Worm (Caenorhabditis elegans) whole organism, young adult: ENCODE measurements around the gene npr-27.
A peak's percentile ranks its signal among the peaks of the same experiment; 100 is the strongest.

Experiments
- B0019.2 ChIP-seq: fragments of 200-800 bp; sonication (Bioruptor generic); conservative IDR thresholded peaks from 2 replicates; pipeline ENCODE4 v1.3.6; 2022; ENCODE audit warnings: missing genetic modification reagents, missing genetic modification characterization, missing compliant biosample characterization
- B0261.1 ChIP-seq: sonication (generic microtip); optimal IDR thresholded peaks from 2 replicates; lab custom pipeline; 2016; ENCODE audit warnings: mild to moderate bottlenecking, missing genetic modification characterization, moderate library complexity, missing compliant biosample characterization
- B0336.3 ChIP-seq: fragments of 200-800 bp; sonication (Bioruptor generic); IDR thresholded peaks from 2 replicates; pipeline ENCODE4 v1.3.6; 2022; ENCODE audit warnings: missing genetic modification characterization, missing compliant biosample characterization
- F33H1.4 ChIP-seq: fragments of 200-800 bp; sonication (Bioruptor generic); IDR thresholded peaks from 2 replicates; pipeline ENCODE4 v1.3.6; 2022; ENCODE audit warnings: missing genetic modification reagents, missing genetic modification characterization, missing compliant biosample characterization
- F37B4.10 ChIP-seq: fragments of 200-800 bp; sonication (Bioruptor generic); IDR thresholded peaks from 2 replicates; pipeline ENCODE4 v1.3.6; 2022; ENCODE audit warnings: missing genetic modification characterization, missing compliant biosample characterization
- F52B5.7 ChIP-seq: sonication (generic microtip); optimal IDR thresholded peaks from 2 replicates; lab custom pipeline; 2016; ENCODE audit warnings: mild to moderate bottlenecking, missing genetic modification characterization, missing compliant biosample characterization
- F57A8.1 ChIP-seq: fragments of 200-800 bp; sonication (Bioruptor generic); optimal IDR thresholded peaks from 2 replicates; lab custom pipeline; 2018; ENCODE audit warnings: mild to moderate bottlenecking, missing genetic modification characterization, moderate library complexity, missing compliant biosample characterization
- K11D2.4 ChIP-seq: fragments of 200-800 bp; sonication (Bioruptor generic); IDR thresholded peaks from 2 replicates; pipeline ENCODE4 v1.3.6; 2022; ENCODE audit warnings: missing genetic modification reagents, missing genetic modification characterization, missing compliant biosample characterization
- Y79H2A.3 ChIP-seq: fragments of 200-800 bp; sonication (Bioruptor generic); conservative IDR thresholded peaks from 2 replicates; pipeline ENCODE4 v1.3.6; 2022; ENCODE audit warnings: missing genetic modification reagents, missing genetic modification characterization, missing compliant biosample characterization
- ama-1 ChIP-seq, 3 experiments: fragments of 150-350 bp in 1 of 3; sonication (generic microtip) in 2 of 3; optimal IDR thresholded peaks; 2 replicates each; lab custom pipeline; 2014 to 2018; ENCODE audit warnings: missing biosample characterization in 2 of 3, missing genetic modification characterization in 2 of 3, missing genetic modification reagents in 2 of 3
- aptf-3 ChIP-seq: fragments of 200-800 bp; sonication (Bioruptor generic); IDR thresholded peaks from 2 replicates; pipeline ENCODE4 v1.3.6; 2022; ENCODE audit warnings: missing genetic modification characterization, missing compliant biosample characterization
- atf-7 ChIP-seq: sonication (generic microtip); optimal IDR thresholded peaks from 2 replicates; lab custom pipeline; 2017; ENCODE audit warnings: mild to moderate bottlenecking, missing genetic modification characterization, missing compliant biosample characterization
- attf-3 ChIP-seq: fragments of 200-800 bp; sonication (Bioruptor generic); conservative IDR thresholded peaks from 2 replicates; pipeline ENCODE4 v1.3.6; 2022; ENCODE audit warnings: missing genetic modification reagents, missing genetic modification characterization, missing compliant biosample characterization
- bed-1 ChIP-seq: fragments of 200-800 bp; sonication (Bioruptor generic); IDR thresholded peaks from 2 replicates; pipeline ENCODE4 v1.3.6; 2022; ENCODE audit warnings: missing genetic modification reagents, missing genetic modification characterization, missing compliant biosample characterization
- cebp-1 ChIP-seq, 2 experiments: fragments of 200-800 bp in 1 of 2; sonication (Bioruptor generic) in 1 of 2; sonication (generic microtip) in 1 of 2; IDR thresholded peaks in 1 of 2; optimal IDR thresholded peaks in 1 of 2; 2 replicates each; pipeline versions ENCODE4 v1.3.6 to Lab custom; 2017 to 2022; ENCODE audit warnings: missing compliant biosample characterization in 2 of 2, missing genetic modification characterization in 2 of 2, mild to moderate bottlenecking in 1 of 2, missing genetic modification reagents in 1 of 2, moderate library complexity in 1 of 2
- cebp-2 ChIP-seq: fragments of 200-800 bp; sonication (Bioruptor generic); IDR thresholded peaks from 2 replicates; pipeline ENCODE4 v1.3.6; 2022; ENCODE audit warnings: missing genetic modification characterization, missing compliant biosample characterization
- ceh-100 ChIP-seq: fragments of 200-800 bp; sonication (Bioruptor generic); IDR thresholded peaks from 2 replicates; pipeline ENCODE4 v1.3.6; 2022; ENCODE audit warnings: missing genetic modification reagents, missing genetic modification characterization, missing compliant biosample characterization
- ceh-40 ChIP-seq: fragments of 200-800 bp; sonication (Bioruptor generic); IDR thresholded peaks from 2 replicates; pipeline ENCODE4 v1.3.6; 2022; ENCODE audit warnings: missing genetic modification characterization, missing compliant biosample characterization
- ceh-58 ChIP-seq: fragments of 200-800 bp; sonication (Bioruptor generic); IDR thresholded peaks from 2 replicates; pipeline ENCODE4 v1.3.6; 2022; ENCODE audit warnings: missing genetic modification characterization, missing compliant biosample characterization
- dox-1 ChIP-seq: fragments of 200-800 bp; sonication (Bioruptor generic); IDR thresholded peaks from 2 replicates; pipeline ENCODE4 v1.3.6; 2022; ENCODE audit warnings: missing genetic modification reagents, missing genetic modification characterization, missing compliant biosample characterization
- egl-18 ChIP-seq: fragments of 200-800 bp; sonication (Bioruptor generic); IDR thresholded peaks from 2 replicates; pipeline ENCODE4 v1.3.6; 2022; ENCODE audit warnings: missing genetic modification reagents, missing genetic modification characterization, missing compliant biosample characterization
- ekl-4 ChIP-seq: fragments of 200-800 bp; sonication (Bioruptor generic); IDR thresholded peaks from 2 replicates; pipeline ENCODE4 v1.3.6; 2022; ENCODE audit warnings: missing genetic modification reagents, missing genetic modification characterization, missing compliant biosample characterization
- fkh-3 ChIP-seq: sonication (generic microtip); optimal IDR thresholded peaks from 2 replicates; lab custom pipeline; 2016; ENCODE audit warnings: mild to moderate bottlenecking, missing genetic modification characterization, missing compliant biosample characterization
- hlh-26 ChIP-seq: fragments of 200-800 bp; sonication (Bioruptor generic); conservative IDR thresholded peaks from 2 replicates; pipeline ENCODE4 v1.3.6; 2022; ENCODE audit warnings: missing genetic modification reagents, missing genetic modification characterization, missing compliant biosample characterization
- hmg-1.2 ChIP-seq: fragments of 200-800 bp; sonication (Bioruptor generic); IDR thresholded peaks from 2 replicates; pipeline ENCODE4 v1.3.6; 2022; ENCODE audit warnings: missing genetic modification reagents, missing genetic modification characterization, missing compliant biosample characterization
- hsf-1 ChIP-seq: fragments of 200-800 bp; sonication (Bioruptor generic); IDR thresholded peaks from 2 replicates; pipeline ENCODE4 v1.3.6; 2022; ENCODE audit warnings: missing genetic modification reagents, missing genetic modification characterization, missing compliant biosample characterization
- lag-1 ChIP-seq: fragments of 200-800 bp; sonication (Bioruptor generic); IDR thresholded peaks from 2 replicates; pipeline ENCODE4 v1.3.6; 2022; ENCODE audit warnings: missing genetic modification reagents, missing genetic modification characterization, missing compliant biosample characterization
- let-607 ChIP-seq, 2 experiments: fragments of 200-800 bp in 1 of 2; sonication (Bioruptor generic) in 1 of 2; sonication (generic microtip) in 1 of 2; optimal IDR thresholded peaks; 2 replicates each; lab custom pipeline; 2016 to 2018; ENCODE audit warnings: mild to moderate bottlenecking in 2 of 2, missing compliant biosample characterization in 2 of 2, missing genetic modification characterization in 2 of 2, moderate library complexity in 2 of 2, missing genotype in 1 of 2
- lin-26 ChIP-seq: fragments of 200-800 bp; sonication (Bioruptor generic); IDR thresholded peaks from 2 replicates; pipeline ENCODE4 v1.3.6; 2022; ENCODE audit warnings: missing genetic modification reagents, missing genetic modification characterization, missing compliant biosample characterization
- lsl-1 ChIP-seq: fragments of 200-800 bp; sonication (Bioruptor generic); optimal IDR thresholded peaks from 2 replicates; lab custom pipeline; 2018; ENCODE audit warnings: mild to moderate bottlenecking, missing genetic modification characterization, moderate library complexity, missing compliant biosample characterization
- lsy-27 ChIP-seq: sonication (generic microtip); optimal IDR thresholded peaks from 2 replicates; lab custom pipeline; 2017; ENCODE audit warnings: missing genetic modification characterization, mild to moderate bottlenecking, missing compliant biosample characterization, antibody characterized with exemption, missing genotype, borderline replicate concordance; ENCODE audit not compliant: insufficient read depth
- madf-6 ChIP-seq: fragments of 200-800 bp; sonication (Bioruptor generic); IDR thresholded peaks from 2 replicates; pipeline ENCODE4 v1.3.6; 2022; ENCODE audit warnings: missing genetic modification reagents, missing genetic modification characterization, missing compliant biosample characterization
- madf-8 ChIP-seq: fragments of 200-800 bp; sonication (Bioruptor generic); conservative IDR thresholded peaks from 2 replicates; pipeline ENCODE4 v1.3.6; 2022; ENCODE audit warnings: missing genetic modification reagents, missing genetic modification characterization, missing compliant biosample characterization
- nfya-1 ChIP-seq: sonication (generic microtip); optimal IDR thresholded peaks from 2 replicates; lab custom pipeline; 2017; ENCODE audit warnings: antibody characterized with exemption, missing compliant biosample characterization, missing genetic modification characterization, borderline replicate concordance; ENCODE audit not compliant: insufficient read depth
- nhr-80 ChIP-seq: sonication (generic microtip); optimal IDR thresholded peaks from 2 replicates; lab custom pipeline; 2016; ENCODE audit warnings: missing genetic modification characterization, missing compliant biosample characterization
- sdz-38 ChIP-seq: sonication (generic microtip); optimal IDR thresholded peaks from 2 replicates; lab custom pipeline; 2016; ENCODE audit warnings: missing genotype, missing genetic modification characterization, missing compliant biosample characterization
- snpc-1.1 ChIP-seq: sonication (generic microtip); optimal IDR thresholded peaks from 2 replicates; lab custom pipeline; 2017; ENCODE audit warnings: missing genetic modification characterization, mild to moderate bottlenecking, missing compliant biosample characterization, antibody characterized with exemption, moderate library complexity, missing genotype, missing genetic modification reagents; ENCODE audit not compliant: insufficient read depth
- snpc-4 ChIP-seq, 5 experiments: fragments of 150-350 bp in 1 of 5; sonication (generic microtip) in 4 of 5; optimal IDR thresholded peaks; 2 replicates each; lab custom pipeline; 2014 to 2018; ENCODE audit warnings: missing genetic modification characterization in 5 of 5, missing biosample characterization in 3 of 5, antibody characterized with exemption in 2 of 5, mild to moderate bottlenecking in 2 of 5, missing compliant biosample characterization in 2 of 5, missing genotype in 2 of 5, moderate library complexity in 2 of 5, missing genetic modification reagents in 1 of 5
- tbp1 ChIP-seq: fragments of 200-800 bp; sonication (Bioruptor generic); optimal IDR thresholded peaks from 2 replicates; lab custom pipeline; 2018; ENCODE audit warnings: mild to moderate bottlenecking, missing genetic modification characterization, missing compliant biosample characterization
- unc-130 ChIP-seq: sonication (generic microtip); optimal IDR thresholded peaks from 2 replicates; lab custom pipeline; 2016; ENCODE audit warnings: missing genetic modification reagents, missing genetic modification characterization, missing compliant biosample characterization
- xnd-1 ChIP-seq: sonication (generic microtip); optimal IDR thresholded peaks from 2 replicates; lab custom pipeline; 2016; ENCODE audit warnings: missing genotype, missing genetic modification reagents, missing genetic modification characterization, missing compliant biosample characterization
- zfh-2 ChIP-seq: fragments of 200-800 bp; sonication (Bioruptor generic); conservative IDR thresholded peaks from 2 replicates; pipeline ENCODE4 v1.3.6; 2022; ENCODE audit warnings: missing genetic modification reagents, missing genetic modification characterization, missing compliant biosample characterization
- zim-3 ChIP-seq: sonication (generic microtip); optimal IDR thresholded peaks from 2 replicates; lab custom pipeline; 2017; ENCODE audit warnings: mild to moderate bottlenecking, missing genetic modification characterization, moderate library complexity, missing compliant biosample characterization
- ztf-22 ChIP-seq: fragments of 200-800 bp; sonication (Bioruptor generic); optimal IDR thresholded peaks from 2 replicates; lab custom pipeline; 2018; ENCODE audit warnings: mild to moderate bottlenecking, missing genetic modification characterization, moderate library complexity, missing compliant biosample characterization

npr-27 gene

DNA sequence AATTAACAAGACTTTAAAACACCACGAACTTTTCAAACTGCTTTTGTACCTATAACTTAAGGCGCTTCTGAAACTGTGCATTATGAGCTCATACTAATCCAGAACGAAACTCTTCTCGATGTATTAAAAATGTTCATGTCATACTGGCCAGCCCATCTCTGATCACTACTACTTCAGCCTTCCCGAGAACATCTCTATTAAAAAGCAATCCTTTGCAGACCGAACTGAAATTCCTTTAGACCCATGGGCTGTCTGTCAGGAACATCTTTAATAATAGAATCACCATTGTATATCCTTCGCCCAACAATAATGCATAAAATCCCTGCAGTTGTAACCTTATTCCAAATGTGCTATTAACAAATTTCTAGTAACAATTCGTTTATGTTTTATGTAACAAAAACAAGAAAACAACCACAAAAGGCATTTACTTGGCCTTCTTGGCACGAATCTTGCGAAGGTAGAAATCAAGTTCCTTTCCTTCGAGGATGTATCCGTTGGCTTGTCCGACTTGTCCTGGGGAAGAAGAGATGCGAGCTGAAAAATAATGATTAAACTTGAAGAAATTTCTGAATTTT, 7.3 kb downstream of the npr-27 start (continued):
- no peak for TF ChIP-seq F57A8.1
- TF ChIP-seq ekl-4 (GFP tag; lab: Robert Waterston, UW), result peak; percentile 71; the same call in 1 of the 2 replicates
- TF ChIP-seq lsl-1, result no peak
- TF ChIP-seq B0261.1 (tag; lab: Kevin White, UChicago), result no peak
- 0 out of 2 replicates have a peak, but pooled peaks have one; percentile 23 for TF ChIP-seq bed-1 (GFP tag; lab: Robert Waterston, UW)
- peak; percentile 40 for TF ChIP-seq F33H1.4
- peak; percentile 79 for TF ChIP-seq B0336.3 (GFP tag; lab: Robert Waterston, UW)
- TF ChIP-seq snpc-1.1 (tag; lab: Kevin White, UChicago), result peak; percentile 18
- TF ChIP-seq madf-8 (GFP tag; lab: Robert Waterston, UW), result 0 out of 2 replicates have a peak, but pooled peaks have one; percentile 4
- no peak for TF ChIP-seq attf-3
- no peak for TF ChIP-seq atf-7 (tag; lab: Kevin White, UChicago)
- TF ChIP-seq hsf-1, result 0 out of 2 replicates have a peak, but pooled peaks have one; percentile 58
- TF ChIP-seq F37B4.10, result no peak
- no peak for TF ChIP-seq K11D2.4
- no peak for TF ChIP-seq F52B5.7 (tag; lab: Kevin White, UChicago)
- TF ChIP-seq tbp1, result peak; percentile 11
- TF ChIP-seq snpc-4 (GFP tag; optimal IDR thresholded peaks at IDR 0.05; lab: Kevin White, UChicago), result no peak
- peak in 1 of 4 experiments; percentile 57 for TF ChIP-seq snpc-4 (tag; optimal IDR thresholded peaks at IDR 0.05; lab: Kevin White, UChicago)
- TF ChIP-seq cebp-2 (GFP tag; lab: Robert Waterston, UW), result no peak
- no peak for TF ChIP-seq aptf-3 (GFP tag; lab: Robert Waterston, UW)
- no peak for TF ChIP-seq nfya-1 (tag; lab: Kevin White, UChicago)
- TF ChIP-seq fkh-3 (tag; lab: Kevin White, UChicago), result no peak
- TF ChIP-seq ama-1 (optimal IDR thresholded peaks at IDR 0.05; lab: Kevin White, UChicago), result no peak
- peak in 1 of 2 experiments; percentile 58 for TF ChIP-seq ama-1 (GFP tag; optimal IDR thresholded peaks at IDR 0.05; lab: Kevin White, UChicago)
- TF ChIP-seq nhr-80, result no peak
- TF ChIP-seq, all 124 proteins: peak for 19

DNA sequence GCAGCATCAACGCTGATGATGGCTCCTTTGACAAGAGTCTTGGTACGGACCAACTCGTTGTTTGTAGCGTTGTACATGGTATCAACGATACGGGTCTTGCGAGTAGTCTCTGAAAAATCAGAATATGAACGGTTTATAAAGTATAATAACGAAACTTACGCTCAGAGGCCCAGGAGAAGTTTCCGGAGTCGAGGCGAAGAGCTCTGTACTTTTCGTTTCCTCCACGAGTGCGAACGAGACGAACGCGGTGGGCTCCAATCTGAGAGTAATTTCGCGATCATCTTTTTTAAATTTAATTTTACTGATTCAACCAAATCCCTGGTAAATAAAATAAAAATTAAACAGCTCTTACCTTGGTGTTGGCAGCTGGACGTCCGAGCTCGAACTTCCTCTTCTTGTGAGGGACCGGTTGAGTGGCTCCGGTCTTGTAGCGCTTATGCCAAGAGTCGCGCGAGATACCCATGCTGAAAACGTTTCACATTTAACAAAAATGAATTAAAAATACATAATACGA, 8.0 kb downstream of the npr-27 start, which contains the start of gene rps-8:
Gene rps-8 (minus strand): TSS at position 464 of the 514 bp plus-strand sequence.
- TF ChIP-seq sdz-38 (tag; lab: Kevin White, UChicago) (no peak), Y79H2A.3 (GFP tag; lab: Robert Waterston, UW) (0 out of 2 replicates have a peak, but pooled peaks have one; percentile 15), ztf-22 (GFP tag; lab: Kevin White, UChicago) (no peak), ekl-4 (GFP tag; lab: Robert Waterston, UW) (0 out of 2 replicates have a peak, but pooled peaks have one; percentile 24), lsy-27 (tag; lab: Kevin White, UChicago) (no peak), lin-26 (GFP tag; lab: Robert Waterston, UW) (peak; percentile 42; the same call in 1 of the 2 replicates), zfh-2 (GFP tag; lab: Robert Waterston, UW) (peak; percentile 22; the same call in 1 of the 2 replicates), dox-1 (GFP tag; lab: Robert Waterston, UW) (peak; percentile 80), zim-3 (no peak), ceh-58 (GFP tag; lab: Robert Waterston, UW) (no peak), hmg-1.2 (GFP tag; lab: Robert Waterston, UW) (0 out of 2 replicates have a peak, but pooled peaks have one; percentile 4), egl-18 (0 out of 2 replicates have a peak, but pooled peaks have one; percentile 21), lsl-1 (peak; percentile 30), let-607 (tag; optimal IDR thresholded peaks at IDR 0.05; lab: Kevin White, UChicago) (no peak), B0019.2 (no peak), F33H1.4 (peak; percentile 25; the same call in 1 of the 2 replicates), ceh-40 (GFP tag; lab: Robert Waterston, UW) (peak; percentile 62; the same call in 1 of the 2 replicates), unc-130 (GFP tag; lab: Kevin White, UChicago) (no peak), cebp-1 (GFP tag; IDR thresholded peaks at IDR 0.05; lab: Robert Waterston, UW) (no peak), cebp-1 (tag; optimal IDR thresholded peaks at IDR 0.05; lab: Kevin White, UChicago) (no peak), madf-6 (GFP tag; lab: Robert Waterston, UW) (peak; percentile 15; the same call in 1 of the 2 replicates), lag-1 (GFP tag; lab: Robert Waterston, UW) (no peak), ceh-100 (0 out of 2 replicates have a peak, but pooled peaks have one; percentile 34), xnd-1 (tag; lab: Kevin White, UChicago) (no peak), hlh-26 (GFP tag; lab: Robert Waterston, UW) (no peak)
